Worm (Caenorhabditis elegans): ENCODE measurements around the gene fbxl-3.
A peak's percentile ranks its signal among the peaks of the same experiment; 100 is the strongest.

The fbxl-3 gene

DNA sequence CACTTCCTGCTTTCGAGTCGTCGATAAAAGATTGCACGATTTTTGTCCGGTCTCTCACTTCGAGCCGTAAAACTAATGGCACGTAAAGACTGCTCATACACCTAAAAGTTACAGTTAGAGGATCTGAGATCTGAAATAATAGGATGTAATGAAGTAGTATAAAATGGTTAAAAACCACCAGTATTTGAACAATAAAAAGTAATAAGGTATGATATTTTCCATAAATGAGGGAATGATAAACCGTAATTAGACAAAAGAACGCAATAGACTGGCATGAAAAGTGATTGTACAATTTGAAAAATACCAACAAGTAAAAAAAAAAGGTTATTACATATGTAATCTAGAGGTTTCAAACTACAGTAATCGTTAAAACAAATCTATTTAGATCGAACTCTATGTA, 5.6 kb downstream of the fbxl-3 start, which contains the start of gene brap-2 (continued):
- TF ChIP-seq sptf-2 (GFP tag; optimal IDR thresholded peaks at IDR 0.05) (no peak), zim-3 (tag; optimal IDR thresholded peaks at IDR 0.05) (no peak), ceh-91 (GFP tag; IDR thresholded peaks at IDR 0.05) (no peak), lin-26 (GFP tag; IDR thresholded peaks at IDR 0.05) (no peak), hlh-12 (tag; optimal IDR thresholded peaks at IDR 0.05) (no peak), ztf-6 (GFP tag; IDR thresholded peaks at IDR 0.05) (no peak), snpc-3.4 (tag; optimal IDR thresholded peaks at IDR 0.05) (no peak), nhr-179 (tag; optimal IDR thresholded peaks at IDR 0.05) (no peak)

DNA sequence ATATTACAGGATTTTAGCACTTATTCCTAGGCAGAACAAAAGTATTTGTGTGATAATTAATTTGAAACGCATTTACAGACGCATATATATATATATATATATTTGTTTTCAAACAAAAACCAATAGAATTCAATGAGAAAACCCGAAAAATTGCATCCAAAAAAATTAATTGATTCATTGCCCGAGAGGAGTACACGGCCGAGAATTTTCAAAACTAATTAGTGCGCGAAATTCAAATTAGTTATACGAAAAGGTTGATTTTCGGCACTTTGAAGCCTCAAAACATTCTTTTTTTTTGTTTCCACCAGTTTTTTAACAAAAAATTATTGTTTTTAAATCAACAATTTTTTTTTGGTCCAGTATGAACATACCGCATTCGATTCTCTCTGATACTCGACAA, 7.3 kb downstream of the fbxl-3 start:
- TF ChIP-seq ztf-6 (GFP tag; IDR thresholded peaks at IDR 0.05) (no peak), ccch-3 (GFP tag; optimal IDR thresholded peaks at IDR 0.05) (no peak), lir-1 (GFP tag; conservative IDR thresholded peaks at IDR 0.05) (no peak), fkh-3 (tag; optimal IDR thresholded peaks at IDR 0.05) (no peak), D2030.7 (GFP tag; IDR thresholded peaks at IDR 0.05) (no peak), lin-54 (GFP tag; optimal IDR thresholded peaks at IDR 0.05) (peak; percentile 25), lag-1 (GFP tag; IDR thresholded peaks at IDR 0.05) (no peak), lsy-27 (tag; optimal IDR thresholded peaks at IDR 0.05; ENCODE audit: borderline replicate concordance, insufficient read depth) (no peak)

DNA sequence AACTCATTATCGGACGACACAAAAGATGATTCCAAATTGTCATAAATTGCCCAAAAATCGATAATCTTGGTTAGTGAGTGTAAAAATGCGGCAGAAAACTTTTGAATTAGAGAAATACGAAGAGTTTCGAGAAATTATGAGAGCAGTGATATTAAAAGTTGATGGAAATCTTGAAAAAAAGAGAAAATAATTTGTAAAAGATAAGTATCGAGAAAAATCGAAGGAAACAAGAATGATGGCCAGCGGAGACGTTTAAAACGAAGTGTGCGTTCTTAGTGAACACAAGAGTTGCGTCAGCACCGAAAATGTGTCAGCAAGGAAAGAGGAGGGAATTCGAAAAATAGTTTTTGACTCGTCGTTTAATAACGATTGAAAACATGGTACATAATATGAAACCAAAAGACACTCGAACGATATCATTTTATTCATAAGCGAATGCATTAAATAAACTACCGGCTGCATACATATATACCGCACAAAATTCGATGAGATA, 8.8 kb downstream of the fbxl-3 start, which contains the start of gene ndx-6:
Gene ndx-6, minus strand, starts transcription at position 51 of the 493 bp plus-strand sequence.
- TF ChIP-seq mes-4 (tag; optimal IDR thresholded peaks at IDR 0.05) (no peak), ceh-27 (GFP tag; optimal IDR thresholded peaks at IDR 0.05) (peak; percentile 46), egl-44 (GFP tag; IDR thresholded peaks at IDR 0.05) (no peak), unc-62 (GFP tag; optimal IDR thresholded peaks at IDR 0.05) (no peak), cebp-2 (GFP tag; IDR thresholded peaks at IDR 0.05) (no peak), efl-1 (GFP tag; optimal IDR thresholded peaks at IDR 0.05) (peak; percentile 85), B0261.1 (tag; optimal IDR thresholded peaks at IDR 0.05) (no peak), snpc-3.4 (tag; optimal IDR thresholded peaks at IDR 0.05) (peak; percentile 40), dpl-1 (GFP tag; optimal IDR thresholded peaks at IDR 0.05) (peak; percentile 92), snpc-1.1 (tag; optimal IDR thresholded peaks at IDR 0.05; ENCODE audit: insufficient read depth) (no peak), lin-54 (GFP tag; optimal IDR thresholded peaks at IDR 0.05) (peak; percentile 98), ztf-22 (GFP tag; optimal IDR thresholded peaks at IDR 0.05) (no peak), T07F8.4 (tag; optimal IDR thresholded peaks at IDR 0.05) (no peak), lin-35 (GFP tag; optimal IDR thresholded peaks at IDR 0.05) (peak; percentile 63 to 96 (median 83)), snpc-4 (GFP tag; optimal IDR thresholded peaks at IDR 0.05) (no peak), snpc-4 (tag; optimal IDR thresholded peaks at IDR 0.05) (peak in 3 of 4 experiments; percentile 49 to 64 (median 54)), F57A8.1 (GFP tag; optimal IDR thresholded peaks at IDR 0.05) (peak; percentile 14), tbp1 (GFP tag; optimal IDR thresholded peaks at IDR 0.05) (peak; percentile 56), D2030.7 (GFP tag; IDR thresholded peaks at IDR 0.05) (0 out of 2 replicates have a peak, but pooled peaks have one; percentile 17), aptf-2 (GFP tag; conservative IDR thresholded peaks at IDR 0.05) (no peak), Y53G8AR.9 (GFP tag; conservative IDR thresholded peaks at IDR 0.05) (peak; percentile 78), ceh-100 (GFP tag; IDR thresholded peaks at IDR 0.05) (peak; percentile 60; the same call in 1 of the 2 replicates), ceh-91 (GFP tag; IDR thresholded peaks at IDR 0.05) (0 out of 2 replicates have a peak, but pooled peaks have one; percentile 33), let-526 (GFP tag; IDR thresholded peaks at IDR 0.05) (no peak), B0336.3 (GFP tag; IDR thresholded peaks at IDR 0.05) (0 out of 2 replicates have a peak, but pooled peaks have one; percentile 55), hlh-12 (tag; optimal IDR thresholded peaks at IDR 0.05) (no peak), ceh-58 (GFP tag; IDR thresholded peaks at IDR 0.05) (no peak), cebp-1 (GFP tag; IDR thresholded peaks at IDR 0.05) (no peak), cebp-1 (tag; optimal IDR thresholded peaks at IDR 0.05) (peak; percentile 65), aptf-3 (GFP tag; IDR thresholded peaks at IDR 0.05) (no peak), lir-1 (GFP tag; conservative IDR thresholded peaks at IDR 0.05) (no peak), K11D2.4 (GFP tag; IDR thresholded peaks at IDR 0.05) (peak; percentile 61; the same call in 1 of the 2 replicates), madf-6 (GFP tag; IDR thresholded peaks at IDR 0.05) (peak; percentile 73), fkh-3 (tag; optimal IDR thresholded peaks at IDR 0.05) (no peak), let-607 (tag; optimal IDR thresholded peaks at IDR 0.05) (peak in 1 of 2 experiments; percentile 52), C06A6.2 (GFP tag; conservative IDR thresholded peaks at IDR 0.05) (0 out of 2 replicates have a peak, but pooled peaks have one; percentile 54)

Data from whole organism, young adult.